Fruit fly (Drosophila melanogaster): Measurements from ENCODE around the gene CG18789.

CG18789 gene

DNA sequence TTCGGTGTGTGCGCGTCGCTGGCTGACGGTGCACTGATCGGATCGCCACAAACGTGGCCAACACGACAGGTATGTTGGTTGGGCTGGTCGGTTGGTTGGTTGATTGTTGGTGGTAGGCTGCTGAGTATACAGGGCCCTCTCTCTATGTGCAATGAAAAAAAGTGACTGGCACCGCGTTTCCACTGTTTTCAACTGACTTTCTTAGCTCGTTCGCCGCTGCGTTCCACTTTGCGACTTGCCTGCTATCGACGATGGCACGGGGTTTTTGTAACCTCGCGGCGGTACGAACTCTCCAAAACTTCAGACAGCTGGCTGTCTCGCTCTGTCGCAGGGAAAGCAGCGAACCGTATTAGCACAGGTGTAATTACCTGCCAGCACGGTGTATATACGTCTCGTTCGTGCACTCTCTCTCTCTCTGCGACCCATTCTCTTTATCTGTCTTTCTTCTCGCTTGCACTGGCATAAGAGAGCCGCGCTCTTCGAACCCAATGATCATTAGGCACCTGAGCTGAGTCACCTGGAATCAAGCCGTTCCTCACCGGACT is 24.3 kb downstream of the CG18789 start (continued):
- peak; percentile 24 to 28 for TF ChIP-seq Pdp1 (GFP tag; optimal IDR thresholded peaks at IDR 0.05)
- no peak for TF ChIP-seq tio (GFP tag; optimal IDR thresholded peaks at IDR 0.05)
- TF ChIP-seq CG34376 (GFP tag; optimal IDR thresholded peaks at IDR 0.05), result peak; percentile 25
- no peak for TF ChIP-seq hth (optimal IDR thresholded peaks at IDR 0.05)
- peak; percentile 67 for TF ChIP-seq mirr (GFP tag; optimal IDR thresholded peaks at IDR 0.05)
- no peak for TF ChIP-seq Xrp1 (GFP tag; IDR thresholded peaks at IDR 0.05)
- no peak for TF ChIP-seq CG31441 (GFP tag; IDR thresholded peaks at IDR 0.05)
- 0 out of 2 replicates have a peak, but pooled peaks have one; percentile 44 for TF ChIP-seq rib (GFP tag; IDR thresholded peaks at IDR 0.05)
- no peak for TF ChIP-seq CkIIα-i1 (GFP tag; IDR thresholded peaks at IDR 0.05)
- TF ChIP-seq dati (GFP tag; IDR thresholded peaks at IDR 0.05), result no peak
- peak; percentile 99 for TF ChIP-seq CG3163 (GFP tag; optimal IDR thresholded peaks at IDR 0.05)
- TF ChIP-seq gsb-n (tag; optimal IDR thresholded peaks at IDR 0.05), result peak; percentile 21
- no peak for TF ChIP-seq CG12236 (GFP tag; optimal IDR thresholded peaks at IDR 0.05)

DNA sequence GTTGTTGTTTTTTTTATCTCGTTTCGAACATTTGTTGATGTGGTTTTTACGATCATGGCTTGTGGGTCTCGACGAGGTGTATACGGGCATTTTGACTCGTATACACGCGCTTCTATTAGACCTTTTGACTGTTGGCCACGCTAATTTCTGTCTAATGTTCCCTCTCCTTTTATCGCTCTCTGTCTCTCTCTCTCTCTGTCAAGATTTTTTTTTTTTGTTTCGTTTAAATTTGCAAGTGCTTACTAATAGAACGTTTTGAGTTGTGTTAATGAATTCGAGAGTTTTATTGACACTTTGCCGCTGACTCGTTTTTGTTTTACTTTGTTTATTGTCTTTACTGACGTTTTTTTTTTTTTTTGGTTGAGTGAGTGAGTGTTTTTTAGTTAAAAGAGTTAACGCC is 24.9 kb downstream of the CG18789 start:
- no peak for TF ChIP-seq CG17912 (GFP tag; optimal IDR thresholded peaks at IDR 0.05)
- TF ChIP-seq sens (GFP tag), result peak; percentile 75
- TF ChIP-seq CG4820 (GFP tag; optimal IDR thresholded peaks at IDR 0.05), result peak; percentile 9
- TF ChIP-seq z (GFP tag; IDR thresholded peaks at IDR 0.05), result peak; percentile 69; the same call in 2 of the 3 replicates
- TF ChIP-seq eve (GFP tag; optimal IDR thresholded peaks at IDR 0.05), result peak in 1 of 2 experiments; percentile 76
- TF ChIP-seq CG5245 (GFP tag; optimal IDR thresholded peaks at IDR 0.05), result no peak

DNA sequence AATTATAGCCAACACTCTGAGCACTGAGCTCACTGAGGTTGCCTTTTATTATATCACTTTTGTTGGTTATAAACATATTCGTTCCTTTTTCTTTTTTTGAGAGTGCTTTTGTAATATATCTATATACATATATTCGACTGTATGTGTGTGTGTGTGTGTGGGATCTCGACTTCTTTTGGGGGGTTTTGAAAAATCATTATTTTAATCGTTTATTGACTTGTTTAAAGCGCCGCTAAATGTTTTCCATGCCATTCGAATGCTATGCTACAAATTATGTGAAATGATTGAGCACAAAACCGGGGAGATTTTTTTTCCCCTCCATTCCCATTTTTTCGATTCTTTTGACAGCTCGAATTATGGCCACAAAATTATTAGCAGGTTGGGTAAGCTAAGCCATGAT is 25.8 kb downstream of the CG18789 start:
- TF ChIP-seq Jarid2 (GFP tag; optimal IDR thresholded peaks at IDR 0.05), result no peak
- TF ChIP-seq CG13894 (tag; optimal IDR thresholded peaks at IDR 0.05), result peak; percentile 53

DNA sequence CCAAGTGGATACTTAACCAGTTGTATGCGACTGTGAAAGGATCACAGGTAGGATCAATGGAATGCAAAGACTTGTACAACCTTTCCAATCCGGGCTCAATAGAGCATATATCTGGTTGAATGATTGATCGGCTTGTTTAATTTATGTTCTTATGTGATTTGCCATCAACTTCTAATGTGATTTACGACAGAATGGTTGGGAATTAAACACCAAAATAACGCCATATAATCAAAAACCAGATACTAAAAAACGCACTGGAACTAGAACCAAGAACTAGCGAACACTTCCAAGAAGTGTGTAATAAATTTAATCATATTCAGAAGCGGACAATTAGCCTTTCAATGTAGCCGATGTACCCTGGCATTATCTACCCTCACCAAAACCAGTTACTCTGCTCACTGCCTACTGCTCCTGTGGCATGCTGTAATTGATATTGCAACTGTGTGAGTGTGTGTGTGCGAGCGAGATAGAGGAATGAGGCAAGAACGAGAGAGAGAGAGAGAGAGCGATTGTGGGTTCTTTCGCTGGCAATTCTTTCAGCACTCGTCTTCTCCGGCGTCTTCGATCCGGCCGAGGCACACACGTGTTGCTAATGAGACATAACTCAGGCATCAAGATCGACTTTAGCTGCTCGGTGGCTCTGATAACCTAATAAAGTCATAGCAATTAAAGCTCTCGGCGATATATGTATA is 26.5 kb downstream of the CG18789 start:
- peak; percentile 59 for TF ChIP-seq zen (tag; optimal IDR thresholded peaks at IDR 0.05)
- TF ChIP-seq CG12942 (GFP tag; optimal IDR thresholded peaks at IDR 0.05), result no peak
- no peak for TF ChIP-seq H2.0 (GFP tag; IDR thresholded peaks at IDR 0.05)
- TF ChIP-seq Trl (optimal IDR thresholded peaks at IDR 0.05), result peak in 1 of 2 experiments; percentile 21
- TF ChIP-seq Trl (GFP tag; optimal IDR thresholded peaks at IDR 0.05), result no peak
- peak; percentile 10 for TF ChIP-seq pros (GFP tag; optimal IDR thresholded peaks at IDR 0.05)
- peak; percentile 1 for TF ChIP-seq cwo (GFP tag; optimal IDR thresholded peaks at IDR 0.05)
- peak; percentile 47 for TF ChIP-seq cg (GFP tag; optimal IDR thresholded peaks at IDR 0.05)
- TF ChIP-seq D19A (tag; optimal IDR thresholded peaks at IDR 0.05), result peak; percentile 80
- TF ChIP-seq btn (GFP tag; optimal IDR thresholded peaks at IDR 0.05), result no peak
- TF ChIP-seq cad (GFP tag; optimal IDR thresholded peaks at IDR 0.05), result peak; percentile 40
- TF ChIP-seq CG1832 (GFP tag; optimal IDR thresholded peaks at IDR 0.05), result peak; percentile 66
- TF ChIP-seq CG6175 (GFP tag; IDR thresholded peaks at IDR 0.05), result peak; percentile 69; the same call in 1 of the 3 replicates
- peak; percentile 45 for TF ChIP-seq sens (GFP tag)
